Worm (Caenorhabditis elegans): ENCODE measurements around the gene sdf-9.

- TF ChIP-seq snpc-4 (tag; optimal IDR thresholded peaks at IDR 0.05): no peak
- no peak for TF ChIP-seq egl-27 (tag; optimal IDR thresholded peaks at IDR 0.05)
- TF ChIP-seq nhr-12 (tag; optimal IDR thresholded peaks at IDR 0.05): no peak
- TF ChIP-seq nhr-25 (tag; optimal IDR thresholded peaks at IDR 0.05): no peak
- no peak for TF ChIP-seq R02D3.7 (tag; optimal IDR thresholded peaks at IDR 0.05)
These were observed 33.8 kb downstream of the sdf-9 start for ce11 chrV:20831867-20832266.
